Worm (Caenorhabditis elegans) whole organism, L1 larva: ENCODE results near the gene srj-7.

ENCODE experiments used
- C04F5.9 ChIP-seq: sonication (generic microtip); optimal IDR thresholded peaks from 2 replicates; lab custom pipeline; 2016; ENCODE audit warnings: missing genetic modification characterization, missing compliant biosample characterization
- C16A3.4 ChIP-seq: fragments of 150-350 bp; optimal IDR thresholded peaks from 2 replicates; lab custom pipeline; 2014; ENCODE audit warnings: missing biosample characterization, missing genetic modification characterization
- C34B4.2 ChIP-seq: sonication (generic microtip); optimal IDR thresholded peaks from 2 replicates; lab custom pipeline; 2017; ENCODE audit warnings: mild to moderate bottlenecking, missing genetic modification characterization, missing compliant biosample characterization
- Y116A8C.19 ChIP-seq: sonication (generic microtip); optimal IDR thresholded peaks from 2 replicates; lab custom pipeline; 2016; ENCODE audit warnings: missing compliant biosample characterization, missing genetic modification characterization, borderline replicate concordance
- aha-1 ChIP-seq: fragments of 150-350 bp; optimal IDR thresholded peaks from 2 replicates; lab custom pipeline; 2014; ENCODE audit warnings: missing biosample characterization, missing genetic modification characterization
- aly-2 ChIP-seq: fragments of 150-350 bp; optimal IDR thresholded peaks from 2 replicates; lab custom pipeline; 2014; ENCODE audit warnings: missing biosample characterization, missing genetic modification characterization
- ama-1 ChIP-seq: fragments of 150-350 bp; optimal IDR thresholded peaks from 2 replicates; lab custom pipeline; 2014
- blmp-1 ChIP-seq: fragments of 150-350 bp; optimal IDR thresholded peaks from 2 replicates; lab custom pipeline; 2014; ENCODE audit warnings: missing biosample characterization, missing genetic modification characterization
- ceh-63 ChIP-seq: fragments of 200-800 bp; sonication (Bioruptor generic); optimal IDR thresholded peaks from 2 replicates; lab custom pipeline; 2018; ENCODE audit warnings: mild to moderate bottlenecking, missing genetic modification characterization, missing compliant biosample characterization
- ceh-8 ChIP-seq: fragments of 200-800 bp; sonication (Bioruptor generic); optimal IDR thresholded peaks from 2 replicates; lab custom pipeline; 2018; ENCODE audit warnings: mild to moderate bottlenecking, missing genetic modification characterization, moderate library complexity, missing compliant biosample characterization
- ceh-88 ChIP-seq: fragments of 200-800 bp; sonication (Bioruptor generic); IDR thresholded peaks from 2 replicates; pipeline ENCODE4 v1.3.6; 2022; ENCODE audit warnings: missing genetic modification characterization, missing compliant biosample characterization
- ces-1 ChIP-seq: fragments of 150-350 bp; optimal IDR thresholded peaks from 2 replicates; lab custom pipeline; 2014; ENCODE audit warnings: missing biosample characterization, missing genetic modification reagents, missing genetic modification characterization
- dpl-1 ChIP-seq, 3 experiments: fragments of 150-350 bp in 2 of 3; sonication (generic microtip) in 1 of 3; optimal IDR thresholded peaks; 2 replicates each; lab custom pipeline; 2014 to 2017; ENCODE audit warnings: missing biosample characterization in 3 of 3, missing genetic modification characterization in 3 of 3, missing genetic modification reagents in 3 of 3
- egl-27 ChIP-seq, 2 experiments: fragments of 150-350 bp in 1 of 2; sonication (generic microtip); optimal IDR thresholded peaks; 3 replicates each; lab custom pipeline; 2017 to 2018; ENCODE audit warnings: missing biosample characterization in 2 of 2, missing genetic modification characterization in 2 of 2, missing genetic modification reagents in 2 of 2
- fkh-4 ChIP-seq: sonication (generic microtip); optimal IDR thresholded peaks from 2 replicates; lab custom pipeline; 2016; ENCODE audit warnings: missing compliant biosample characterization, missing genetic modification characterization, borderline replicate concordance
- fos-1 ChIP-seq: fragments of 150-350 bp; optimal IDR thresholded peaks from 2 replicates; lab custom pipeline; 2014; ENCODE audit warnings: missing biosample characterization, missing genetic modification characterization
- grh-1 ChIP-seq: fragments of 200-800 bp; sonication (Bioruptor generic); IDR thresholded peaks from 2 replicates; pipeline ENCODE4 v1.3.6; 2022; ENCODE audit warnings: missing genetic modification reagents, missing genetic modification characterization, missing compliant biosample characterization
- hlh-17 ChIP-seq: fragments of 200-800 bp; sonication (Bioruptor generic); optimal IDR thresholded peaks from 2 replicates; lab custom pipeline; 2018; ENCODE audit warnings: missing genetic modification characterization, mild to moderate bottlenecking, missing compliant biosample characterization, moderate library complexity, borderline replicate concordance
- irx-1 ChIP-seq: sonication (generic microtip); optimal IDR thresholded peaks from 2 replicates; lab custom pipeline; 2016; ENCODE audit warnings: missing genetic modification characterization, missing compliant biosample characterization
- isw-1 ChIP-seq: fragments of 200-800 bp; sonication (Bioruptor generic); IDR thresholded peaks from 2 replicates; pipeline ENCODE4 v1.3.6; 2022; ENCODE audit warnings: missing genetic modification characterization, missing compliant biosample characterization
- jun-1 ChIP-seq: fragments of 150-350 bp; optimal IDR thresholded peaks from 2 replicates; lab custom pipeline; 2014; ENCODE audit warnings: missing biosample characterization, missing genetic modification reagents, missing genetic modification characterization
- lin-14 ChIP-seq: fragments of 200-800 bp; sonication (Bioruptor generic); optimal IDR thresholded peaks from 2 replicates; lab custom pipeline; 2018; ENCODE audit warnings: mild to moderate bottlenecking, missing genetic modification characterization, moderate library complexity, missing compliant biosample characterization
- lin-39 ChIP-seq: fragments of 150-350 bp; optimal IDR thresholded peaks from 2 replicates; lab custom pipeline; 2014; ENCODE audit warnings: missing biosample characterization, missing genetic modification reagents, missing genetic modification characterization
- mep-1 ChIP-seq: fragments of 150-350 bp; optimal IDR thresholded peaks from 2 replicates; lab custom pipeline; 2014; ENCODE audit warnings: missing biosample characterization, missing genetic modification characterization
- nhr-12 ChIP-seq: sonication (generic microtip); optimal IDR thresholded peaks from 2 replicates; lab custom pipeline; 2017; ENCODE audit warnings: missing biosample characterization, missing genetic modification characterization
- nhr-19 ChIP-seq: fragments of 200-800 bp; sonication (Bioruptor generic); conservative IDR thresholded peaks from 2 replicates; pipeline ENCODE4 v1.3.6; 2022; ENCODE audit warnings: missing genetic modification characterization, missing compliant biosample characterization
- pax-3 ChIP-seq: fragments of 200-800 bp; sonication (Bioruptor generic); optimal IDR thresholded peaks from 2 replicates; lab custom pipeline; 2018; ENCODE audit warnings: mild to moderate bottlenecking, missing genetic modification characterization, moderate library complexity, missing compliant biosample characterization
- pqm-1 ChIP-seq: sonication (generic microtip); optimal IDR thresholded peaks from 3 replicates; lab custom pipeline; 2017; ENCODE audit warnings: missing biosample characterization, missing genetic modification characterization
- skn-1 ChIP-seq: fragments of 150-350 bp; optimal IDR thresholded peaks from 2 replicates; lab custom pipeline; 2014; ENCODE audit warnings: missing biosample characterization, missing genetic modification characterization
- snpc-4 ChIP-seq: fragments of 150-350 bp; optimal IDR thresholded peaks from 2 replicates; lab custom pipeline; 2014; ENCODE audit warnings: missing biosample characterization, missing genetic modification characterization
- snu-23 ChIP-seq: sonication (generic microtip); optimal IDR thresholded peaks from 2 replicates; lab custom pipeline; 2016; ENCODE audit warnings: missing genetic modification characterization, missing compliant biosample characterization
- sox-4 ChIP-seq: sonication (generic microtip); optimal IDR thresholded peaks from 2 replicates; lab custom pipeline; 2016; ENCODE audit warnings: missing genetic modification characterization, missing compliant biosample characterization
- sptf-1 ChIP-seq: fragments of 150-350 bp; optimal IDR thresholded peaks from 2 replicates; lab custom pipeline; 2014; ENCODE audit warnings: missing biosample characterization, missing genetic modification characterization
- swsn-7 ChIP-seq: sonication (generic microtip); optimal IDR thresholded peaks from 2 replicates; lab custom pipeline; 2016; ENCODE audit warnings: missing genetic modification characterization, missing compliant biosample characterization
- tlp-1 ChIP-seq: fragments of 150-350 bp; optimal IDR thresholded peaks from 2 replicates; lab custom pipeline; 2014; ENCODE audit warnings: missing biosample characterization, missing genetic modification characterization
- unc-130 ChIP-seq: fragments of 150-350 bp; optimal IDR thresholded peaks from 2 replicates; lab custom pipeline; 2017; ENCODE audit warnings: missing biosample characterization, missing genetic modification characterization, inconsistent platforms
- unc-30 ChIP-seq: sonication (generic microtip); optimal IDR thresholded peaks from 2 replicates; lab custom pipeline; 2017; ENCODE audit warnings: missing biosample characterization, missing genetic modification characterization
- unc-86 ChIP-seq: sonication (generic microtip); optimal IDR thresholded peaks from 2 replicates; lab custom pipeline; 2016; ENCODE audit warnings: missing genetic modification characterization, missing compliant biosample characterization
- xbp-1 ChIP-seq: sonication (generic microtip); optimal IDR thresholded peaks from 2 replicates; lab custom pipeline; 2016; ENCODE audit warnings: missing genetic modification characterization, missing compliant biosample characterization
- zag-1 ChIP-seq: fragments of 150-350 bp; optimal IDR thresholded peaks from 2 replicates; lab custom pipeline; 2014; ENCODE audit warnings: missing biosample characterization, missing genetic modification characterization
- ztf-4 ChIP-seq: fragments of 150-350 bp; optimal IDR thresholded peaks from 2 replicates; lab custom pipeline; 2014; ENCODE audit warnings: missing biosample characterization, missing genetic modification characterization

The srj-7 gene

DNA sequence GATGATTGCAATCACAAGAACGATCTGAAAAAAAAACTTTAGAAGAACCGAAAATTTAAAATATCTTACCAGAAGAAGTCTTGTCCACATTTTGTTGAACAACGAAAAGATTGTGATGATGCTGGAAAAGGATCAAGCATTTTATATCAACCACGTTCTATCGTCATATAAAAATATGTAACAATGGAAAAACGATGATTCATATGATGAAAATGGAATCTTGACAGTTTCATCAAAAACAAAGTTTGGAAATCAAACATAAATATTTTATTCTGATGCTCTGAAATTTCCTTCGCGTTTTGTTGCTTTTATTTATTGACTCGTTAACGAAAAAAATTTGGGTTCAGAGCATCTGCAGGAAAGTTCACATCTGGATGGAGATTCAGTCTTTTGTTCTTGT is 8.2 kb upstream of the srj-7 start, which contains the start of the genes K08D9.9 and str-16:
TSS of gene K08D9.9 (minus strand) at position 101 of the 400 bp plus-strand sequence.
TSS of gene str-16 (plus strand) at position 266 of the 400 bp plus-strand sequence.
- TF ChIP-seq C34B4.2 (tag; lab: Kevin White, UChicago), result no peak
- TF ChIP-seq isw-1 (GFP tag; lab: Robert Waterston, UW), result no peak
- no peak for TF ChIP-seq snpc-4
- no peak for TF ChIP-seq aha-1 (tag; lab: Kevin White, UChicago)
- TF ChIP-seq ama-1 (lab: Kevin White, UChicago), result no peak
- TF ChIP-seq swsn-7 (tag; lab: Kevin White, UChicago), result no peak
- TF ChIP-seq lin-14, result no peak
- no peak for TF ChIP-seq mep-1 (tag; lab: Kevin White, UChicago)
- TF ChIP-seq egl-27 (tag; optimal IDR thresholded peaks at IDR 0.05; lab: Kevin White, UChicago), result no peak
- no peak for TF ChIP-seq fkh-4 (tag; lab: Kevin White, UChicago)
- TF ChIP-seq unc-130 (tag; lab: Kevin White, UChicago), result no peak
- no peak for TF ChIP-seq ceh-8 (GFP tag; lab: Kevin White, UChicago)
- no peak for TF ChIP-seq ceh-88 (GFP tag; lab: Robert Waterston, UW)
- TF ChIP-seq sox-4 (tag; lab: Kevin White, UChicago), result no peak
- TF ChIP-seq pax-3 (tag; lab: Kevin White, UChicago), result no peak
- no peak for TF ChIP-seq C04F5.9 (tag; lab: Kevin White, UChicago)
- no peak for TF ChIP-seq nhr-12
- TF ChIP-seq, all 84 proteins: peak for 0

DNA sequence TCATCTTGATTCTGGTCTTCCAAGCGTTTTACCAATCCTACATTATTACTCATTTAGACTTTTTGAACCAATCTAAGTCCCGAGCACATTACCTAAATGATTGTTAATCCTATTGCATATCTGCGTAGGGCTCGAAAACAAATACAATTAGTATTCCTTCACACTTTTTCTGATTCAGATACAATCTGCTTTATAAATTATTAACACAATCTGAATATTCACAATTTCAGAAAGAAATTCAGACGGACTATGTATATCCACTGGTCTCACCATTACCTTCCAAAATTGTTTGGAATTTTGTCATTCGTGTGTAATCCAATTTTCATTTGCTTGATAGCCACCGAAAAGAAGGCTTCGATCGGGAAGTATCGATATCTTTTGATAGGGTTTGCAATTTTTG is 3.6 kb upstream of the srj-7 start, which contains the start of gene srj-11:
TSS of gene srj-11 (plus strand) at position 250 of the 400 bp plus-strand sequence.
- no peak for TF ChIP-seq nhr-19 (GFP tag; lab: Robert Waterston, UW)

DNA sequence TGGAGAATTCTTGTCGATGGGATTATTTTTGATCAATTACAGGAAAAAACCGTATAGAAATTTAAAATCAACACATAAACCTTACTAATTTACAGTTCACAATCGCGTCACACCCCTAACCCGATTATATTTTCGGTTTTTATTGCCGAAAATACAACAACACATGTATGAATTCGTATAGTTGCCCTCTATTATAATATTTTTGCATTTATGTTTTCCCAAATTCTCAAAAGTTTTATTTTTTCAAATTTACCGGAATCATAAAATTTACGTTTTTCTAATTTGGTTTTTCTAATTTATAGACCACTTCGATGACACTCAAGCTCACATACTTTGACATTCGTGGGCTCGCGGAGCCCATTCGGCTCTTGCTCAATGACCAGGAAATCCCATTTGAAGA is 1.8 kb upstream of the srj-7 start, which contains the start of gene gst-23:
TSS of gene gst-23 (plus strand) at position 301 of the 400 bp plus-strand sequence.
- no peak for TF ChIP-seq nhr-19 (GFP tag; lab: Robert Waterston, UW)
- no peak for TF ChIP-seq mep-1 (tag; lab: Kevin White, UChicago)
- no peak for TF ChIP-seq skn-1 (tag; lab: Kevin White, UChicago)
- no peak for TF ChIP-seq ztf-4 (tag; lab: Kevin White, UChicago)
- TF ChIP-seq snu-23, result no peak

ce11 chrV:3247515-3247914 is 2.7 kb downstream of the srj-7 start, which contains the start of gene srj-8:
Gene srj-8 (plus strand): TSS chrV:3247815.
- no peak for TF ChIP-seq isw-1 (GFP tag; lab: Robert Waterston, UW)
- no peak for TF ChIP-seq swsn-7 (tag; lab: Kevin White, UChicago)
- TF ChIP-seq lin-39 (tag; lab: Kevin White, UChicago), result no peak
- no peak for TF ChIP-seq ceh-63 (GFP tag; lab: Kevin White, UChicago)
- no peak for TF ChIP-seq nhr-12
- no peak for TF ChIP-seq hlh-17 (GFP tag; lab: Kevin White, UChicago)
- no peak for TF ChIP-seq dpl-1 (GFP tag; optimal IDR thresholded peaks at IDR 0.05; lab: Kevin White, UChicago)
- TF ChIP-seq lin-14, result no peak

ce11 chrV:3250153-3250552 is 5.3 kb downstream of the srj-7 start, which contains the start of gene T28A11.13:
Gene T28A11.13 (minus strand): TSS chrV:3250253.
- TF ChIP-seq tlp-1 (no peak), ceh-8 (GFP tag; lab: Kevin White, UChicago) (no peak)

ce11 chrV:3256051-3256450 is 11.2 kb downstream of the srj-7 start, which contains the start of gene srt-63:
Gene srt-63 (minus strand): TSS chrV:3256151.
- TF ChIP-seq fos-1 (tag; lab: Kevin White, UChicago) (no peak), nhr-19 (GFP tag; lab: Robert Waterston, UW) (no peak)

DNA sequence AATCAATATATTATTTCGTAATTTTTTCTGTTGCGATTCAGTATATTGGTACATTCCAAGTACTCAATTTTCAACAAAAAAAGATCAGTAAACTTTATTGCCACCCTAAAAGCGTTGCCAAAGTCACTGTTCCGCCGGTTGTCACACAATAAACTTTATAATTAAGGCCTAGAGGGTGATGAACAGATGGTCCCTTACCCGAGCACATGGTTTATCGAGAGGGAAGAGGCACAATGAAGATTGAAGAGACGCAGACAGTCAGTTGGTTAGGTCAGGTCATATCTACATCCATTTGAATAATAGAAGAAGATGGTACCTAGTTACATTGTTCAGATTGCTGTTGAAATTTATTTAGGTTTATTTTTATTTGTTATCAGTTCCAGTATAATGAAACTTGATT is 12.0 kb downstream of the srj-7 start:
- TF ChIP-seq ztf-4 (tag; lab: Kevin White, UChicago) (no peak), blmp-1 (no peak), ces-1 (GFP tag; lab: Kevin White, UChicago) (no peak), sptf-1 (tag; lab: Kevin White, UChicago) (no peak), aly-2 (no peak), jun-1 (tag; lab: Kevin White, UChicago) (no peak), unc-86 (tag; lab: Kevin White, UChicago) (no peak), Y116A8C.19 (tag; lab: Kevin White, UChicago) (no peak), grh-1 (GFP tag; lab: Robert Waterston, UW) (no peak), C16A3.4 (no peak), irx-1 (tag; lab: Kevin White, UChicago) (no peak), unc-30 (tag; lab: Kevin White, UChicago) (no peak), xbp-1 (tag; lab: Kevin White, UChicago) (no peak), zag-1 (tag; lab: Kevin White, UChicago) (no peak), pqm-1 (tag; lab: Kevin White, UChicago) (no peak), sox-4 (tag; lab: Kevin White, UChicago) (no peak), nhr-12 (no peak)
